Fruit fly (Drosophila melanogaster): ENCODE data around the gene mip130.

mip130 gene

dm6 chrX:1963591-1964216 lies 55.7 kb downstream of the mip130 start (continued):
- TF ChIP-seq CG4282 (GFP tag; optimal IDR thresholded peaks at IDR 0.05) (peak; percentile 30), lilli (GFP tag; optimal IDR thresholded peaks at IDR 0.05) (peak; percentile 95), wek (GFP tag; optimal IDR thresholded peaks at IDR 0.05) (peak; percentile 87), CG2116 (GFP tag; optimal IDR thresholded peaks at IDR 0.05) (peak; percentile 14), CG6254 (GFP tag; optimal IDR thresholded peaks at IDR 0.05) (peak; percentile 91), nmo (GFP tag; optimal IDR thresholded peaks at IDR 0.05) (peak; percentile 94), vfl (GFP tag; optimal IDR thresholded peaks at IDR 0.05) (peak; percentile 87), CG10959 (GFP tag; IDR thresholded peaks at IDR 0.05) (peak; percentile 68), kah (GFP tag; optimal IDR thresholded peaks at IDR 0.05) (peak; percentile 86), chif (GFP tag; optimal IDR thresholded peaks at IDR 0.05) (peak; percentile 88 to 94), CG15601 (tag; optimal IDR thresholded peaks at IDR 0.05) (peak; percentile 89), eve (GFP tag; optimal IDR thresholded peaks at IDR 0.05) (peak in 1 of 2 experiments; percentile 91), CG9876 (GFP tag; optimal IDR thresholded peaks at IDR 0.05) (peak; percentile 83), abd-A (tag; optimal IDR thresholded peaks at IDR 0.05) (peak; percentile 61), grau (tag; optimal IDR thresholded peaks at IDR 0.05) (peak; percentile 99), CG15479 (GFP tag; optimal IDR thresholded peaks at IDR 0.05) (no peak), H2.0 (GFP tag; IDR thresholded peaks at IDR 0.05) (peak; percentile 97), dan (GFP tag; IDR thresholded peaks at IDR 0.05) (peak; percentile 68), Med (GFP tag) (peak; percentile 99), Ravus (GFP tag; IDR thresholded peaks at IDR 0.05) (peak; percentile 83), CG10209 (GFP tag; optimal IDR thresholded peaks at IDR 0.05) (peak; percentile 92), CG9727 (GFP tag; optimal IDR thresholded peaks at IDR 0.05) (peak; percentile 81), h (optimal IDR thresholded peaks at IDR 0.05) (no peak), CG2889 (GFP tag; IDR thresholded peaks at IDR 0.05) (peak; percentile 91), CG3065 (GFP tag; optimal IDR thresholded peaks at IDR 0.05) (peak; percentile 78), CG16815 (GFP tag; optimal IDR thresholded peaks at IDR 0.05) (peak; percentile 82), eyg (GFP tag; optimal IDR thresholded peaks at IDR 0.05) (peak; percentile 78), Antp (GFP tag; optimal IDR thresholded peaks at IDR 0.05) (peak; percentile 93), ranshi (GFP tag; IDR thresholded peaks at IDR 0.05) (peak; percentile 96), CG6854 (GFP tag; optimal IDR thresholded peaks at IDR 0.05) (peak; percentile 84), CHES-1-like (GFP tag; optimal IDR thresholded peaks at IDR 0.05) (peak; percentile 92), dpn (GFP tag; optimal IDR thresholded peaks at IDR 0.05) (peak; percentile 92 to 96), CG10565 (GFP tag; optimal IDR thresholded peaks at IDR 0.05) (peak; percentile 53), Atf-2 (GFP tag; optimal IDR thresholded peaks at IDR 0.05) (peak; percentile 92), prd (optimal IDR thresholded peaks at IDR 0.05) (no peak), prd (GFP tag; IDR thresholded peaks at IDR 0.05) (peak; percentile 96), HLHmδ (GFP tag; optimal IDR thresholded peaks at IDR 0.05) (no peak), CG17568 (GFP tag; optimal IDR thresholded peaks at IDR 0.05) (peak; percentile 88), CkIIα-i1 (GFP tag; IDR thresholded peaks at IDR 0.05) (peak; percentile 88), az2 (GFP tag; optimal IDR thresholded peaks at IDR 0.05) (peak; percentile 96), CG34376 (GFP tag; optimal IDR thresholded peaks at IDR 0.05) (peak; percentile 78), CG5953 (GFP tag; IDR thresholded peaks at IDR 0.05) (peak; percentile 97), Ets65A (GFP tag) (peak; percentile 99), Side (GFP tag; optimal IDR thresholded peaks at IDR 0.05) (peak; percentile 92), Hmx (GFP tag; optimal IDR thresholded peaks at IDR 0.05) (peak; percentile 71), zf30C (GFP tag; optimal IDR thresholded peaks at IDR 0.05) (no peak), CG12299 (tag; optimal IDR thresholded peaks at IDR 0.05) (peak; percentile 85), CG13296 (GFP tag; optimal IDR thresholded peaks at IDR 0.05) (peak; percentile 93), fd102C (GFP tag; optimal IDR thresholded peaks at IDR 0.05) (no peak), CG12744 (GFP tag; optimal IDR thresholded peaks at IDR 0.05) (peak; percentile 82), Chrac-16 (GFP tag; optimal IDR thresholded peaks at IDR 0.05) (peak; percentile 91)
